Fruit fly (Drosophila melanogaster) whole organism, embryonic: ENCODE results near the gene CG34179.

ENCODE experiments used
- ATbp ChIP-seq: fragments of 200-800 bp; sonication (Bioruptor generic); optimal IDR thresholded peaks from 2 replicates; lab custom pipeline; 2017; ENCODE audit warnings: missing biosample characterization, mild to moderate bottlenecking, missing genetic modification characterization, missing genetic modification reagents
- Awh ChIP-seq: fragments of 200-800 bp; sonication (Bioruptor generic); IDR thresholded peaks from 2 replicates; pipeline ENCODE4, ENCODE4 v1.3.6; 2022; ENCODE audit warnings: missing biosample characterization, missing genetic modification characterization
- CG10147 ChIP-seq: fragments of 200-800 bp; sonication (Bioruptor generic); optimal IDR thresholded peaks from 2 replicates; lab custom pipeline; 2019; ENCODE audit warnings: missing biosample characterization, mild to moderate bottlenecking, missing genetic modification characterization, moderate library complexity
- CG10321 ChIP-seq: fragments of 200-800 bp; sonication (Bioruptor generic); IDR thresholded peaks from 2 replicates; pipeline ENCODE4 v1.3.6; 2022; ENCODE audit warnings: missing biosample characterization, missing genetic modification characterization
- CG13775 ChIP-seq: fragments of 200-800 bp; sonication (Bioruptor generic); optimal IDR thresholded peaks from 3 replicates; lab custom pipeline; 2017; ENCODE audit warnings: missing biosample characterization, mild to moderate bottlenecking, missing genetic modification characterization
- CG14965 ChIP-seq: fragments of 200-800 bp; sonication (Bioruptor generic); optimal IDR thresholded peaks from 2 replicates; lab custom pipeline; 2016; ENCODE audit warnings: missing biosample characterization, missing genetic modification characterization, borderline replicate concordance
- CG3163 ChIP-seq: fragments of 200-800 bp; sonication (Bioruptor generic); optimal IDR thresholded peaks from 3 replicates; lab custom pipeline; 2016; ENCODE audit warnings: missing biosample characterization, missing genetic modification characterization
- CG4328 ChIP-seq: fragments of 200-800 bp; sonication (Bioruptor generic); optimal IDR thresholded peaks from 3 replicates; lab custom pipeline; 2017; ENCODE audit warnings: missing biosample characterization, missing genetic modification reagents, missing genetic modification characterization
- CG6654 ChIP-seq: fragments of 200-800 bp; sonication (Bioruptor generic); optimal IDR thresholded peaks from 2 replicates; lab custom pipeline; 2017; ENCODE audit warnings: missing biosample characterization, mild to moderate bottlenecking, missing genetic modification characterization
- CG6683 ChIP-seq: fragments of 200-800 bp; sonication (Bioruptor generic); optimal IDR thresholded peaks from 2 replicates; lab custom pipeline; 2017; ENCODE audit warnings: missing biosample characterization, mild to moderate bottlenecking, missing genetic modification characterization, missing genetic modification reagents
- CG8359 ChIP-seq: fragments of 200-800 bp; sonication (Bioruptor generic); optimal IDR thresholded peaks from 2 replicates; lab custom pipeline; 2017; ENCODE audit warnings: missing biosample characterization, mild to moderate bottlenecking, missing genetic modification characterization, borderline replicate concordance
- CG8388 ChIP-seq: fragments of 200-800 bp; sonication (Bioruptor generic); optimal IDR thresholded peaks from 2 replicates; lab custom pipeline; 2019; ENCODE audit warnings: missing biosample characterization, mild to moderate bottlenecking, missing genetic modification characterization, moderate library complexity
- CG8924 ChIP-seq: fragments of 200-800 bp; optimal IDR thresholded peaks from 3 replicates; lab custom pipeline; 2019; ENCODE audit warnings: missing biosample characterization, mild to moderate bottlenecking, missing genetic modification characterization, moderate library complexity
- CG9932 ChIP-seq: fragments of 200-800 bp; sonication (Bioruptor generic); IDR thresholded peaks from 2 replicates; pipeline ENCODE4 v1.3.6; 2022; ENCODE audit warnings: missing biosample characterization, missing genetic modification characterization
- CkIIα-i1 ChIP-seq: fragments of 200-800 bp; sonication (Bioruptor generic); IDR thresholded peaks from 2 replicates; pipeline ENCODE4 v1.3.6; 2022; ENCODE audit warnings: missing biosample characterization, missing genetic modification characterization
- Deaf1 ChIP-seq: fragments of 200-800 bp; optimal IDR thresholded peaks from 3 replicates; lab custom pipeline; 2019; ENCODE audit warnings: missing biosample characterization, mild to moderate bottlenecking, missing genetic modification characterization, moderate library complexity
- Dek ChIP-seq: fragments of 200-800 bp; sonication (Bioruptor generic); optimal IDR thresholded peaks from 3 replicates; lab custom pipeline; 2019; ENCODE audit warnings: missing biosample characterization, mild to moderate bottlenecking, missing genetic modification characterization, moderate library complexity
- Doc3 ChIP-seq: fragments of 200-800 bp; sonication (Bioruptor generic); IDR thresholded peaks from 3 replicates; pipeline ENCODE4 v1.3.6; 2022; ENCODE audit warnings: missing biosample characterization, missing genetic modification characterization; ENCODE audit not compliant: partially characterized antibody
- HLH4C ChIP-seq: fragments of 200-800 bp; sonication (Bioruptor generic); IDR thresholded peaks from 3 replicates; pipeline ENCODE4 v1.3.6; 2022; ENCODE audit warnings: missing biosample characterization, missing genetic modification characterization; ENCODE audit not compliant: partially characterized antibody
- HLH54F ChIP-seq: fragments of 200-800 bp; sonication (Bioruptor generic); optimal IDR thresholded peaks from 3 replicates; lab custom pipeline; 2016; ENCODE audit warnings: missing biosample characterization, missing genetic modification characterization
- Hand ChIP-seq: fragments of 200-800 bp; sonication (Bioruptor generic); optimal IDR thresholded peaks from 2 replicates; lab custom pipeline; 2017; ENCODE audit warnings: mild to moderate bottlenecking, missing biosample characterization, missing genetic modification reagents, missing genetic modification characterization
- HmgD ChIP-seq: fragments of 200-800 bp; sonication (Bioruptor generic); optimal IDR thresholded peaks from 3 replicates; lab custom pipeline; 2016; ENCODE audit warnings: missing biosample characterization, missing genetic modification characterization
- Ravus ChIP-seq: fragments of 200-800 bp; sonication (Bioruptor generic); IDR thresholded peaks from 2 replicates; pipeline ENCODE4 v1.3.6; 2022; ENCODE audit warnings: missing biosample characterization, missing genetic modification characterization
- Scr ChIP-seq: fragments of 200-800 bp; sonication (Bioruptor generic); IDR thresholded peaks from 2 replicates; pipeline ENCODE4 v1.3.6; 2022; ENCODE audit warnings: missing biosample characterization, missing genetic modification characterization; ENCODE audit not compliant: partially characterized antibody
- Side ChIP-seq: fragments of 200-800 bp; sonication (Bioruptor generic); optimal IDR thresholded peaks from 2 replicates; lab custom pipeline; 2016; ENCODE audit warnings: missing biosample characterization, missing genetic modification characterization
- Sry-δ ChIP-seq: fragments of 200-800 bp; sonication (Bioruptor generic); optimal IDR thresholded peaks from 2 replicates; lab custom pipeline; 2016; ENCODE audit warnings: missing biosample characterization, missing genetic modification characterization
- Tbp ChIP-seq: fragments of >200 bp; optimal IDR thresholded peaks from 2 replicates; lab custom pipeline; 2018; ENCODE audit warnings: missing biosample characterization, missing genetic modification characterization
- Vsx1 ChIP-seq: fragments of 200-800 bp; sonication (Bioruptor generic); optimal IDR thresholded peaks from 2 replicates; lab custom pipeline; 2017; ENCODE audit warnings: missing biosample characterization, mild to moderate bottlenecking, missing genetic modification characterization, missing genetic modification reagents
- ato ChIP-seq: fragments of 200-800 bp; sonication (Bioruptor generic); IDR thresholded peaks from 2 replicates; pipeline ENCODE4 v1.3.6; 2022; ENCODE audit warnings: missing biosample characterization, missing genetic modification characterization; ENCODE audit not compliant: partially characterized antibody
- cas ChIP-seq: fragments of 200-800 bp; sonication (Bioruptor generic); IDR thresholded peaks from 2 replicates; pipeline ENCODE4 v1.3.6; 2022; ENCODE audit warnings: missing biosample characterization, missing genetic modification characterization
- chm ChIP-seq: fragments of 200-800 bp; sonication (Bioruptor generic); IDR thresholded peaks from 2 replicates; pipeline ENCODE4 v1.3.6; 2022; ENCODE audit warnings: missing biosample characterization, missing genetic modification characterization
- danr ChIP-seq: fragments of 200-800 bp; sonication (Bioruptor generic); IDR thresholded peaks from 2 replicates; pipeline ENCODE4 v1.3.6; 2022; ENCODE audit warnings: missing biosample characterization, missing genetic modification characterization
- fd64A ChIP-seq: fragments of 200-800 bp; sonication (Bioruptor generic); optimal IDR thresholded peaks from 3 replicates; lab custom pipeline; 2018; ENCODE audit warnings: missing biosample characterization, mild to moderate bottlenecking, missing genetic modification characterization
- fd96Cb ChIP-seq: fragments of 200-800 bp; sonication (Bioruptor generic); optimal IDR thresholded peaks from 2 replicates; lab custom pipeline; 2018; ENCODE audit warnings: missing biosample characterization, mild to moderate bottlenecking, missing genetic modification characterization, moderate library complexity
- fu2 ChIP-seq: fragments of 200-800 bp; sonication (Bioruptor generic); optimal IDR thresholded peaks from 2 replicates; lab custom pipeline; 2016; ENCODE audit warnings: missing biosample characterization, missing genetic modification characterization
- gsb-n ChIP-seq: fragments of 200-800 bp; sonication (Bioruptor generic); optimal IDR thresholded peaks from 3 replicates; lab custom pipeline; 2018; ENCODE audit warnings: missing biosample characterization, mild to moderate bottlenecking, missing genetic modification characterization
- h ChIP-seq: fragments of >200 bp; optimal IDR thresholded peaks from 2 replicates; lab custom pipeline; 2017
- hb ChIP-seq: fragments of 200-800 bp; sonication (Bioruptor generic); IDR thresholded peaks from 3 replicates; pipeline ENCODE4 v1.3.6; 2022; ENCODE audit warnings: missing biosample characterization, missing genetic modification characterization; ENCODE audit not compliant: partially characterized antibody
- nerfin-2 ChIP-seq: fragments of 200-800 bp; sonication (Bioruptor generic); IDR thresholded peaks from 2 replicates; pipeline ENCODE4 v1.3.6; 2022; ENCODE audit warnings: missing biosample characterization, missing genetic modification characterization; ENCODE audit not compliant: partially characterized antibody
- pan ChIP-seq, 4 experiments: fragments of >200 bp in 3 of 4; fragments of 200-800 bp in 1 of 4; sonication (Bioruptor generic) in 1 of 4; optimal IDR thresholded peaks in 3 of 4; IDR thresholded peaks in 1 of 4; 2 replicates each; pipeline versions ENCODE4 v1.3.6 to Lab custom; 2017 to 2022; ENCODE audit warnings: missing biosample characterization in 2 of 4, missing genetic modification characterization in 2 of 4, mixed read lengths in 1 of 4
- psq ChIP-seq: fragments of 200-800 bp; sonication (Bioruptor generic); optimal IDR thresholded peaks from 2 replicates; lab custom pipeline; 2017; ENCODE audit warnings: missing biosample characterization, missing genetic modification characterization
- sisA ChIP-seq: fragments of 200-800 bp; sonication (Bioruptor generic); IDR thresholded peaks from 2 replicates; pipeline ENCODE4 v1.3.6; 2022; ENCODE audit warnings: missing biosample characterization, missing genetic modification characterization
- slbo ChIP-seq: fragments of 200-800 bp; sonication (Bioruptor generic); IDR thresholded peaks from 2 replicates; pipeline ENCODE4 v1.3.6; 2022; ENCODE audit warnings: missing biosample characterization, missing genetic modification characterization
- vnd ChIP-seq: fragments of 200-800 bp; sonication (Bioruptor generic); IDR thresholded peaks from 3 replicates; pipeline ENCODE4 v1.3.6; 2022; ENCODE audit warnings: missing biosample characterization, missing genetic modification characterization; ENCODE audit not compliant: partially characterized antibody
- zfh1 ChIP-seq: fragments of 200-800 bp; sonication (Bioruptor generic); IDR thresholded peaks from 3 replicates; pipeline ENCODE4 v1.3.6; 2022; ENCODE audit warnings: missing biosample characterization, missing genetic modification characterization
- zfh2 ChIP-seq: fragments of 200-800 bp; sonication (Bioruptor generic); optimal IDR thresholded peaks from 2 replicates; lab custom pipeline; 2016; ENCODE audit warnings: missing biosample characterization, missing genetic modification characterization

The CG34179 gene

DNA sequence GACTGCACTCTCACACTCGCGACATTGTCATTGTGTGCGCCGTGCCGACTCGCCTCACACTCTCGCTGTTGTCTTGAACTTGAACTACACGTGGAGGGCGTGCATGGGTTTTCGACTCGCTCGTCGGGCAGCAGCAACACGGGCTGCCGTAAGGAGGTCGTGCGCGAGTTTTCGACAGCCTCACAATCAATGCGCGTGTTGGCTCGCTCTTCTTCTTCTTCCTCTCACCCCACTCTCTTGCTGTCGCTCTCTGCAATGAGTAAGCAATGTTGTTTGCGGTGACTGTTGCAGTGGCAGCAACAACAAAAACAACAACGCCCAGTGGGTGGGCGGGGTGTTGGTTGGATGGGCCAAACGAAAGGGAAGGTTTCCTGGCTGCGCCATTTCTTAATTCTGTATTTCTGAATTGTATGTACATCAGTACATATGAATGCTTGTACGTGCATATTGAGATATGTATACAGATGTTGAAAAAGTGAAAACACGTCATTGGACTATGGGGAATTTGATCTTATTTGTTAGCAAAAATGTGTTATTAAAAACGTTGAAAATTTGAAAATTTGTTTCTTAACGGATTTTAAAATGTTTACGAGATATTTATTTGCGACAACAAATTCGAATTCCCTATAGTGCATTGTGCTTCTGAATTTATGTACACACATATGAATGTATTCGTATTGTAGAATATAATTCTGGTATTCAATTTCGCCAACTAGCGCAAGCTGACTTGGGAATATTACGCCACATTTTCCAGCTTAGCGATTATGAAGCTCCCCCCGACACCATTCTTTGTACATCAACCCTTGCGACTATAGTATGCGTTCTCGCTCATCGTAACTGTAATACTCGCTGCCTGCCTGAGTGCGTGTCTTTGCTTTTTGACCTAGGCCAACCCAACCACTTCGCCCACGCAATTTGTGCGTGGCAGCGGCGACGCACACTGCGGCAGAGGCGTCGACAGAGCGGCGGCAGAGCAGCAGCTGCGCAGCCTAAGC, 40.2 kb upstream of the CG34179 start (continued):
- TF ChIP-seq CG8924 (tag; lab: Kevin White, UChicago) (peak; percentile 62), CG8388 (GFP tag; lab: Kevin White, UChicago) (peak; percentile 38), Sry-δ (GFP tag; lab: Kevin White, UChicago) (no peak), CG10321 (GFP tag; lab: Robert Waterston, UW) (no peak), fu2 (GFP tag; lab: Kevin White, UChicago) (no peak), CG10147 (GFP tag; lab: Kevin White, UChicago) (no peak), HmgD (GFP tag; lab: Kevin White, UChicago) (peak; percentile 90), CG6683 (GFP tag; lab: Kevin White, UChicago) (no peak), psq (GFP tag; lab: Kevin White, UChicago) (no peak), Vsx1 (GFP tag; lab: Kevin White, UChicago) (peak; percentile 25), chm (peak; percentile 70; the same call in 1 of the 2 replicates), fd96Cb (no peak), CG4328 (peak; percentile 53), HLH54F (GFP tag; lab: Kevin White, UChicago) (no peak), Ravus (GFP tag; lab: Robert Waterston, UW) (no peak), danr (no peak), Doc3 (GFP tag; lab: Robert Waterston, UW) (0 out of 3 replicates have a peak, but pooled peaks have one; percentile 20), gsb-n (no peak), cas (no peak), Deaf1 (tag; lab: Kevin White, UChicago) (peak; percentile 90), CG3163 (peak; percentile 44), CG14965 (GFP tag; lab: Kevin White, UChicago) (no peak), CG9932 (peak; percentile 39; the same call in 1 of the 2 replicates), Scr (GFP tag; lab: Robert Waterston, UW) (peak; percentile 53), CG13775 (GFP tag; lab: Kevin White, UChicago) (peak; percentile 18), CG6654 (GFP tag; lab: Kevin White, UChicago) (no peak), hb (no peak), Hand (GFP tag; lab: Kevin White, UChicago) (peak; percentile 51), sisA (GFP tag; lab: Robert Waterston, UW) (no peak), Awh (GFP tag; lab: Robert Waterston, UW) (peak; percentile 55; the same call in 1 of the 2 replicates), fd64A (GFP tag; lab: Kevin White, UChicago) (peak; percentile 2), Dek (tag; lab: Kevin White, UChicago) (peak; percentile 5), CG8359 (peak; percentile 0), zfh1 (GFP tag; lab: Robert Waterston, UW) (no peak), Tbp (GFP tag; lab: Kevin White, UChicago) (no peak), h (lab: Kevin White, UChicago) (no peak), CkIIα-i1 (GFP tag; lab: Robert Waterston, UW) (no peak), slbo (GFP tag; lab: Robert Waterston, UW) (peak; percentile 15; the same call in 1 of the 2 replicates), zfh2 (GFP tag; lab: Kevin White, UChicago) (peak; percentile 42), nerfin-2 (GFP tag; lab: Robert Waterston, UW) (peak; percentile 51; the same call in 1 of the 2 replicates), HLH4C (GFP tag; lab: Robert Waterston, UW) (peak; percentile 44; the same call in 1 of the 3 replicates), Side (peak; percentile 44), ato (peak; percentile 47; the same call in 1 of the 2 replicates), pan (optimal IDR thresholded peaks at IDR 0.05; lab: Kevin White, UChicago) (no peak), pan (GFP tag; optimal IDR thresholded peaks at IDR 0.05 in 1 of 2, IDR thresholded peaks at IDR 0.05 in 1 of 2) (peak in 1 of 2 experiments; percentile 39), ATbp (GFP tag; lab: Kevin White, UChicago) (no peak), vnd (no peak)
